Worm (Caenorhabditis elegans): ENCODE data around the gene mig-6.

The mig-6 gene

DNA sequence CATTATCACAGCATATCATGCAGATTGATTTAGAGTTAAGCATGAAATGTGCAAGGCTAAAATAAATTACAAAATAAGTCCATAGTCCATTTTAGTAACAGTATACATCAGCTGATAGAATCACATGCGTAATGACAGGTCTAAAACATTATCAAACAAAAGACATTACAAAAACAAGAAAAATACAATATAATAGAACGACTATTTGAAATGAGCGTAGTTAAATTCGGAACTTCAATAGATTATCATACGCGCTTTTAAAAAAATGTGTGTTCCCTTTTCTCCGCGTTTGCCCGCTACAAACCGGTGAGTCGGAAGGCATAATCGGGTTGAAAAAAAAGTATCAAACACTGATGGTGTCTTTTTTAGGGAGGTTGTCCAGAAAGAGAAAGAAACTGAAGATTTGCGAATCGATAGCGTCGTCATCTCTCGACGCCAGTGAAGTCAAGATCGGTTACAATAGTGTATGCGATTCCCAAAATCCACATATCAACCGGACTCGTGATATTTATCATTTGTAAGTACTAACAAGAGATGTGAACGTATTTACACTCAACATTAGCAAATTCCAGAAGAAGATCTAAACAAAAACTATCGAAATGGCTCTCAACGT is 28.5 kb downstream of the mig-6 start, which contains the start of gene C37C3.2:
C37C3.2 (plus strand) TSS at position 563 of the 613 bp plus-strand sequence.
- TF ChIP-seq ces-1 (GFP tag; optimal IDR thresholded peaks at IDR 0.05) (no peak), unc-120 (tag; optimal IDR thresholded peaks at IDR 0.05; ENCODE audit: poor library complexity, severe bottlenecking) (no peak), unc-62 (GFP tag; optimal IDR thresholded peaks at IDR 0.05) (no peak), cnd-1 (tag; optimal IDR thresholded peaks at IDR 0.05) (no peak), ceh-39 (tag; optimal IDR thresholded peaks at IDR 0.05) (no peak), nhr-76 (tag; optimal IDR thresholded peaks at IDR 0.05) (no peak), blmp-1 (tag; optimal IDR thresholded peaks at IDR 0.05) (no peak), mls-2 (tag; optimal IDR thresholded peaks at IDR 0.05) (no peak), nhr-2 (tag; optimal IDR thresholded peaks at IDR 0.05) (no peak), hlh-1 (tag; optimal IDR thresholded peaks at IDR 0.05) (no peak), bed-3 (GFP tag; optimal IDR thresholded peaks at IDR 0.05) (no peak), ceh-43 (GFP tag; optimal IDR thresholded peaks at IDR 0.05) (no peak), unc-39 (tag; optimal IDR thresholded peaks at IDR 0.05) (no peak), elt-3 (tag; optimal IDR thresholded peaks at IDR 0.05) (no peak), mab-5 (tag; optimal IDR thresholded peaks at IDR 0.05) (no peak)

DNA sequence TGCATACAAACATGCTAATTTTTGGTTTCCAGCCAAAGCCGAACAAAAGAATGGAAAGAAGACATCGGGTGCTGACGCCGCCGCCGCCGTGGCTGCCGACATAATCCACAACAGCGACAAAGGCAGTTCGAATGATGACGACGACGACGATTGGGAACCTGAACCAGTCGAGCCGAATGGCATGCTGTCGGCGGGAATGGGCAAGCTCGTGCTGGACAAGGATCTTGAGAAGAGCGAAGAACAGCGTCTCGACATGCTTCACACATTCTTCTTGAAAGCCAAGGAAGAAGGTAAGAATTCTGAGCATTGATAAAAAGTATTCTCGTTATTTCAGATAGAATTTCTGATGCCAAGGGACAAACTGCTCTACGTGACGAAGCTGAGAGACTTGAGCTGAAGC is 29.6 kb downstream of the mig-6 start:
- TF ChIP-seq nhr-237 (tag; optimal IDR thresholded peaks at IDR 0.05) = no peak
- TF ChIP-seq sptf-1 (tag; optimal IDR thresholded peaks at IDR 0.05) = no peak
- TF ChIP-seq elt-3 (tag; optimal IDR thresholded peaks at IDR 0.05) = no peak
- no peak for TF ChIP-seq nhr-76 (tag; optimal IDR thresholded peaks at IDR 0.05)
- TF ChIP-seq lsy-2 (tag; optimal IDR thresholded peaks at IDR 0.05) = no peak
- no peak for TF ChIP-seq ham-2 (GFP tag; optimal IDR thresholded peaks at IDR 0.05)

DNA sequence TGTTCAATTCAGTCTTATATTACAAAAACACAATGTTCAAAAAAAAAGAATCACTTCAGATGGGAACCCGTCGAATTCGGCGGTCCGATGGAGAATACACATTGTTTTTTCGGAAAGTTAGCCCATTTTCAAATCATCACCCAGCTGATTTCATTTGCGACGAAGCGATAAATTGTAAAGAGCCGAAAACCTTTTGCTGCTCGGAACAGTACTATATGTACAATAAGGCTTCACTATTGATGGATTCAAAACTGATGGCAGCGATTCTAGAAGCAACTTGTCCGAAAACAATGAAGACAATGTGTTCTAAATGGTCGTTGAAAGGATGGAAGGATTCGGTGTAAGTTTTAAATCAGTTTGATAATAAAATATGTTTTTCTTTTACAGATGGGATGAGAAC is 30.9 kb downstream of the mig-6 start, which contains the start of gene C37C3.1:
C37C3.1 (plus strand) TSS at position 33 of the 400 bp plus-strand sequence.
- no peak for TF ChIP-seq lin-32 (GFP tag; optimal IDR thresholded peaks at IDR 0.05)
- TF ChIP-seq snpc-4 (tag; optimal IDR thresholded peaks at IDR 0.05) = no peak
- no peak for TF ChIP-seq nhr-76 (tag; optimal IDR thresholded peaks at IDR 0.05)
- TF ChIP-seq nhr-28 (tag; optimal IDR thresholded peaks at IDR 0.05) = no peak
- TF ChIP-seq mep-1 (tag; optimal IDR thresholded peaks at IDR 0.05) = no peak
- no peak for TF ChIP-seq nhr-2 (tag; optimal IDR thresholded peaks at IDR 0.05)
- TF ChIP-seq M03D4.4 (tag; optimal IDR thresholded peaks at IDR 0.05) = no peak
- TF ChIP-seq ceh-83 (GFP tag; optimal IDR thresholded peaks at IDR 0.05) = no peak
- TF ChIP-seq nhr-237 (tag; optimal IDR thresholded peaks at IDR 0.05) = no peak
- TF ChIP-seq ces-1 (GFP tag; optimal IDR thresholded peaks at IDR 0.05) = no peak
- TF ChIP-seq lin-13 (tag; optimal IDR thresholded peaks at IDR 0.05) = no peak
- no peak for TF ChIP-seq hlh-1 (tag; optimal IDR thresholded peaks at IDR 0.05)
- TF ChIP-seq ham-2 (GFP tag; optimal IDR thresholded peaks at IDR 0.05) = no peak
- TF ChIP-seq cnd-1 (tag; optimal IDR thresholded peaks at IDR 0.05) = no peak
- no peak for TF ChIP-seq bed-3 (GFP tag; optimal IDR thresholded peaks at IDR 0.05)
- no peak for TF ChIP-seq nhr-12 (tag; optimal IDR thresholded peaks at IDR 0.05)

DNA sequence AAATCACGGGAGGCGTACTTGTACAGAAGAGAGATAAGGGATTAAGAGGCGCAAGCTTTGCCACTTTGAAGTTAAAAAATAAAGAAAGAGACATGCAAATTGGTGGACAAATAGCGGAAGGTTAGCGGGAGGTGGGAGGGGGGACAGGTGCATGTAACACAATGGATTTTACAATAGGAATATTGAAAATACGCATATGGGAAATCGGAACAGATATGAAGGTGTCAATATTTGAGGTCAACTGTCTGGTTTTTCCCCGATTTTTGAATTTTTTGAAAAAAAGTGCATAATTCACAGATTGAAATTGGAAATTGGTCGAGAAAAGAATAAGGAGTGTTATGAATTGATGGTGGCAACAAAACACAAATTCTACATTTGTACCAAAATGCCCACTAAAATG is 34.8 kb downstream of the mig-6 start, which contains the start of gene C37C3.17:
C37C3.17 (minus strand) TSS at position 101 of the 400 bp plus-strand sequence.
- no peak for TF ChIP-seq lin-13 (tag; optimal IDR thresholded peaks at IDR 0.05)
- TF ChIP-seq M03D4.4 (tag; optimal IDR thresholded peaks at IDR 0.05) = no peak
- no peak for TF ChIP-seq unc-62 (GFP tag; optimal IDR thresholded peaks at IDR 0.05)
- no peak for TF ChIP-seq nhr-237 (tag; optimal IDR thresholded peaks at IDR 0.05)
- no peak for TF ChIP-seq elt-3 (tag; optimal IDR thresholded peaks at IDR 0.05)
- TF ChIP-seq nhr-76 (tag; optimal IDR thresholded peaks at IDR 0.05) = no peak
- no peak for TF ChIP-seq hlh-1 (tag; optimal IDR thresholded peaks at IDR 0.05)
- no peak for TF ChIP-seq bed-3 (GFP tag; optimal IDR thresholded peaks at IDR 0.05)
- no peak for TF ChIP-seq blmp-1 (tag; optimal IDR thresholded peaks at IDR 0.05)
- TF ChIP-seq unc-120 (tag; optimal IDR thresholded peaks at IDR 0.05; ENCODE audit: poor library complexity, severe bottlenecking) = no peak
- TF ChIP-seq drap-1 (GFP tag; optimal IDR thresholded peaks at IDR 0.05) = no peak
- no peak for TF ChIP-seq sptf-1 (tag; optimal IDR thresholded peaks at IDR 0.05)
- no peak for TF ChIP-seq nhr-28 (tag; optimal IDR thresholded peaks at IDR 0.05)
- TF ChIP-seq nhr-12 (tag; optimal IDR thresholded peaks at IDR 0.05) = no peak
- no peak for TF ChIP-seq zip-8 (tag; optimal IDR thresholded peaks at IDR 0.05)
- TF ChIP-seq flh-1 (GFP tag; optimal IDR thresholded peaks at IDR 0.05) = no peak
- TF ChIP-seq unc-39 (tag; optimal IDR thresholded peaks at IDR 0.05) = no peak
- TF ChIP-seq lin-32 (GFP tag; optimal IDR thresholded peaks at IDR 0.05) = no peak
- no peak for TF ChIP-seq ceh-39 (tag; optimal IDR thresholded peaks at IDR 0.05)
- TF ChIP-seq ces-1 (GFP tag; optimal IDR thresholded peaks at IDR 0.05) = no peak

ce11 chrV:7863020-7863523 is 36.1 kb downstream of the mig-6 start, which contains the start of gene C37C3.10:
Gene C37C3.10, minus strand, starts transcription at chrV:7863070.
- no peak for TF ChIP-seq ham-2 (GFP tag; optimal IDR thresholded peaks at IDR 0.05)
- TF ChIP-seq mab-5 (tag; optimal IDR thresholded peaks at IDR 0.05) = no peak
- no peak for TF ChIP-seq flh-1 (GFP tag; optimal IDR thresholded peaks at IDR 0.05)
- no peak for TF ChIP-seq lin-32 (GFP tag; optimal IDR thresholded peaks at IDR 0.05)
- no peak for TF ChIP-seq M03D4.4 (tag; optimal IDR thresholded peaks at IDR 0.05)
- no peak for TF ChIP-seq ces-1 (GFP tag; optimal IDR thresholded peaks at IDR 0.05)
- TF ChIP-seq ceh-83 (GFP tag; optimal IDR thresholded peaks at IDR 0.05) = no peak

All from whole organism, mixed stage, embryonic.